Worm (Caenorhabditis elegans) whole organism, late embryonic: ENCODE results near the gene F01G4.6.
"Not testable (repeated sequence)": the region's sequence is repeated elsewhere in the genome, so short reads cannot be mapped to it uniquely, and the experiment has no call there.

Source experiments
- fkh-6 ChIP-seq: sonication (generic microtip); optimal IDR thresholded peaks from 2 replicates; lab custom pipeline; 2016; ENCODE audit warnings: missing genetic modification characterization, missing compliant biosample characterization
- hlh-30 ChIP-seq: sonication (generic microtip); optimal IDR thresholded peaks from 2 replicates; lab custom pipeline; 2017; ENCODE audit warnings: antibody characterized with exemption, missing genetic modification characterization, missing compliant biosample characterization; ENCODE audit not compliant: insufficient read depth
- pax-1 ChIP-seq: fragments of 150-350 bp; optimal IDR thresholded peaks from 2 replicates; lab custom pipeline; 2014; ENCODE audit warnings: missing biosample characterization, missing genetic modification characterization
- sox-4 ChIP-seq: sonication (generic microtip); optimal IDR thresholded peaks from 2 replicates; lab custom pipeline; 2017; ENCODE audit warnings: mild to moderate bottlenecking, missing genetic modification characterization, inconsistent platforms, missing compliant biosample characterization
- unc-42 ChIP-seq: sonication (generic microtip); optimal IDR thresholded peaks from 2 replicates; lab custom pipeline; 2016; ENCODE audit warnings: missing genotype, missing genetic modification characterization, missing compliant biosample characterization
- unc-86 ChIP-seq: sonication (generic microtip); optimal IDR thresholded peaks from 2 replicates; lab custom pipeline; 2016; ENCODE audit warnings: missing genetic modification characterization, missing compliant biosample characterization

DNA sequence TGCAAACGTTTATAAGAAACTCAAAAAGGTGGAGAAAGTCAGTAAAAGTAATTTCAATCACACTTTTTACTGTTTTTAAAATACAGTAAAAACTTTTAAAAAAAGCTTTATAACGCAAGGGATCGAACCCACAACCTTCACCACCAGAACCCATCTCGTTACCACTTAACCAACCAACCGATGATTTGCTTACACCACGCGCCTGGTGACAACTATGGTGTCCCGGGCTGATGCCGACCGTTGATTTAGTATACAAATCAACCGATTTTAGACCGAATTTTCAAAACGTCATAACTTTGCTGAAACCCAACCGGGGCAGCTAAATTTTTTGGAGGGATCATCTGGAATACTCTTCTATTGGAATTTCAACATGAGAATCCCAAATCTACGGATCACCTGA, 47.6 kb upstream of the F01G4.6 start:
- not testable (repeated sequence) for TF ChIP-seq fkh-6 (tag; lab: Kevin White, UChicago); sox-4 (tag; lab: Kevin White, UChicago); pax-1 (tag; lab: Kevin White, UChicago); unc-42 (tag; lab: Kevin White, UChicago); hlh-30; unc-86 (tag; lab: Kevin White, UChicago)
